Fruit fly (Drosophila melanogaster): ENCODE results near the gene CG45067.
A peak's percentile ranks its signal among the peaks of the same experiment; 100 is the strongest.

The CG45067 gene

DNA sequence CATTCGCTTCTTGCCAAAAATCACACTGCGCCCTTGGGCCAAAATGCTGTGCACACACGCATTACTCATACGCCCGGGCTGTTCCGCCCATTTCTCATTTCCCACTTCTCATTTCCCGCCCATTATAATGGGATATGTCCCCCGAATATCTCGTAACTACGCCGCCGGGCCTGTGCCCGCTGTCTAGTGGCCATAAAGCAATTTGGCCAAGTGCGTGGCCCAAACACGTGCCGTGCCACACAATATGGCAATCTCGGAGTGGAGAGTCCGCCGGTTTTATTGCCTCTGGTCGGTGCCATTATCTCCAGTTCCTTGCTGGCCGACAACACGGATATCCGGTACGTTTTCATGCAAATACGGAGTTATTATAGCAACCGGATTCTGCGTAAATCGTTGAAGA, 37.3 kb downstream of the CG45067 start:
- TF ChIP-seq CG10209 (GFP tag; optimal IDR thresholded peaks at IDR 0.05) (no peak), sqz (GFP tag; optimal IDR thresholded peaks at IDR 0.05) (no peak), btn (GFP tag; optimal IDR thresholded peaks at IDR 0.05) (no peak), CG16813 (GFP tag; IDR thresholded peaks at IDR 0.05; ENCODE audit: partially characterized antibody) (0 out of 3 replicates have a peak, but pooled peaks have one; percentile 30), CG31388 (GFP tag; optimal IDR thresholded peaks at IDR 0.05) (no peak), Drgx (GFP tag; IDR thresholded peaks at IDR 0.05) (no peak), CG8944 (GFP tag; optimal IDR thresholded peaks at IDR 0.05) (no peak), az2 (GFP tag; optimal IDR thresholded peaks at IDR 0.05) (no peak), Med (GFP tag) (peak; percentile 64), mam (GFP tag; optimal IDR thresholded peaks at IDR 0.05) (no peak), Bdp1 (GFP tag; optimal IDR thresholded peaks at IDR 0.05) (no peak), Sin3A (optimal IDR thresholded peaks at IDR 0.05) (no peak), CG6854 (GFP tag; optimal IDR thresholded peaks at IDR 0.05) (no peak), sima (GFP tag; optimal IDR thresholded peaks at IDR 0.05) (no peak), cwo (GFP tag; optimal IDR thresholded peaks at IDR 0.05) (peak; percentile 57), CG9215 (GFP tag; IDR thresholded peaks at IDR 0.05) (peak; percentile 9; the same call in 1 of the 2 replicates), CG11398 (GFP tag; optimal IDR thresholded peaks at IDR 0.05) (no peak), rib (GFP tag; IDR thresholded peaks at IDR 0.05) (0 out of 2 replicates have a peak, but pooled peaks have one; percentile 24), sens (GFP tag) (peak; percentile 46), CG6175 (GFP tag; IDR thresholded peaks at IDR 0.05) (peak; percentile 16; the same call in 1 of the 3 replicates), ase (GFP tag; IDR thresholded peaks at IDR 0.05) (0 out of 3 replicates have a peak, but pooled peaks have one; percentile 27), Hey (tag; optimal IDR thresholded peaks at IDR 0.05) (peak; percentile 54), CG13894 (tag; optimal IDR thresholded peaks at IDR 0.05) (peak; percentile 34), abd-A (tag; optimal IDR thresholded peaks at IDR 0.05) (peak; percentile 47), slbo (GFP tag; IDR thresholded peaks at IDR 0.05) (no peak)

DNA sequence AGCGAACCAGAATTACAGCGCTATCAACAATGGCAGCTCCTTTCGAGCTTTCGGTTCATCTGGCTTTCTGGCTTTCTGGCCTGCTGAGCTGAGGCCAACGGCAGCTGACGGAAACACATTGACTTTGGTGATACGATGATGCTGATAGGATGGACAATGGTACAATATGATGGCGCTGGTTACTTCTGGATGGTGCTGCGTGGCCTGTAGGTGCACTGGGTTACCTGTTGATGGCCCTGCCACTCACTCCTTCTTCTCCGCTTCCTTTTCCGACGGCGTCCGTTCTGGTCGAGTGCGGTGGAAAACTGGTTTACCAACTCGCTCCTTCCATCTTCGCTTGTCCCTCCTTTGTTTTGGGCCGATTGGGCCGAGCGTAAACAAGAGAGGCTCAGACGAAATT, 39.5 kb downstream of the CG45067 start:
- TF ChIP-seq D (optimal IDR thresholded peaks at IDR 0.05) (peak; percentile 53), D (GFP tag; optimal IDR thresholded peaks at IDR 0.05) (no peak), Spps (tag; optimal IDR thresholded peaks at IDR 0.05) (no peak), nom (GFP tag; optimal IDR thresholded peaks at IDR 0.05) (peak; percentile 54), tap (tag; optimal IDR thresholded peaks at IDR 0.05) (no peak), CHES-1-like (GFP tag; optimal IDR thresholded peaks at IDR 0.05) (no peak)

DNA sequence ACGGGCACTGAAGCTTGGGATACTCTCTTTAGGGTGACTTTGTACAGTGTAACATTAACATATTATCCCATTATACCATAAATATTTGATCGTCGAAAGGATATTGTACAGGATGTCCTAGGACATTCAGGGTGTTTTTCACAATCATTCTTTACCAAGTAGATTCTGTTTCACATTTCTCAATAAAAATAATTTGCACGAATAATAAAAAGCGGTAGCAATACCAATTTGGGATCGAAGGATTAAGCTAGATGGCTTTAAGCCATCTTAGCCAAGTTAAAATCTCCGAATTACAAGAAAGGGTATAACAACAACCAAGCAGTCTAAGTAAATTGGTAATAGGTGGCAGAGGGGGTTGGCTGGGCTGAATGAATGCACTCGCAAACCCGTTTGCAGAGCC, 39.9 kb downstream of the CG45067 start:
- TF ChIP-seq Aef1 (GFP tag; IDR thresholded peaks at IDR 0.05) (no peak), bsh (GFP tag; optimal IDR thresholded peaks at IDR 0.05) (peak in 1 of 2 experiments; percentile 7), D19A (tag; optimal IDR thresholded peaks at IDR 0.05) (peak; percentile 21)

DNA sequence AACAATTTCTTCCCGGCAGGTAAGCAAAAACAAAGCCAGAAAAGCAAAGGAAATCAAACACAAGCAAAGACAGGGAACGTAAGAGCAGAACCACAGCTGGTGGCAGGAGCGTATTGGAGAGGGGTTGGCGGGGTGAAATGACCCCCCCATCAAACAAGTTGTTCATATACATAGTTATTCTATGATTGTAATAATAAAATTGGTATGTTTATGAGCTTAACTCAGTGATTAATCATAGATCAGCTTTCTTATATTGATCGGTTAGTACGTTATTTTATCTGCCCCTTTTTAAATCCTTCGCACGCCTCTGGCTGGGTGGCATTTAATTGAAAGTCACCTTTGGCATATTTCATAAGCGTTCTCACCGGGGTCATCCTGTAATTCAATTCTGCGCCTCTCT, 40.8 kb downstream of the CG45067 start:
- peak; percentile 27; the same call in 1 of the 2 replicates for TF ChIP-seq ara (GFP tag; IDR thresholded peaks at IDR 0.05)
- TF ChIP-seq Mrtf (GFP tag; IDR thresholded peaks at IDR 0.05), result no peak
- TF ChIP-seq CG33213 (GFP tag; optimal IDR thresholded peaks at IDR 0.05), result no peak
- no peak for TF ChIP-seq hb (GFP tag; IDR thresholded peaks at IDR 0.05; ENCODE audit: partially characterized antibody)
- no peak for TF ChIP-seq mld (GFP tag; IDR thresholded peaks at IDR 0.05; ENCODE audit: partially characterized antibody)
- TF ChIP-seq ems (GFP tag; optimal IDR thresholded peaks at IDR 0.05), result no peak
- TF ChIP-seq nom (GFP tag; optimal IDR thresholded peaks at IDR 0.05), result peak; percentile 0
- TF ChIP-seq chn (GFP tag; optimal IDR thresholded peaks at IDR 0.05), result peak; percentile 22
- no peak for TF ChIP-seq CG30431 (GFP tag; optimal IDR thresholded peaks at IDR 0.05)
- 0 out of 2 replicates have a peak, but pooled peaks have one; percentile 31 for TF ChIP-seq slbo (GFP tag; IDR thresholded peaks at IDR 0.05)
- no peak for TF ChIP-seq CG34224 (GFP tag; IDR thresholded peaks at IDR 0.05; ENCODE audit: partially characterized antibody)
- TF ChIP-seq dmrt11E (tag; optimal IDR thresholded peaks at IDR 0.05), result peak; percentile 20
- TF ChIP-seq CG17328 (GFP tag; IDR thresholded peaks at IDR 0.05), result 0 out of 2 replicates have a peak, but pooled peaks have one; percentile 20
- no peak for TF ChIP-seq stwl (tag; optimal IDR thresholded peaks at IDR 0.05)
- 0 out of 3 replicates have a peak, but pooled peaks have one; percentile 7 for TF ChIP-seq Dbx (GFP tag; IDR thresholded peaks at IDR 0.05)
- peak; percentile 53 for TF ChIP-seq row (GFP tag; IDR thresholded peaks at IDR 0.05)
- no peak for TF ChIP-seq CG11695 (GFP tag; IDR thresholded peaks at IDR 0.05)

Measured in whole organism, embryonic.